Worm (Caenorhabditis elegans): ENCODE data around the gene srx-130.

- TF ChIP-seq unc-130 (GFP tag; optimal IDR thresholded peaks at IDR 0.05): no peak
- no peak for TF ChIP-seq pha-4 (tag; optimal IDR thresholded peaks at IDR 0.05)
- TF ChIP-seq hrde-1 (tag; optimal IDR thresholded peaks at IDR 0.05; ENCODE audit: borderline replicate concordance): no peak
- TF ChIP-seq B0261.1 (tag; optimal IDR thresholded peaks at IDR 0.05): no peak
- no peak for TF ChIP-seq ama-1 (optimal IDR thresholded peaks at IDR 0.05)
- TF ChIP-seq ama-1 (GFP tag; optimal IDR thresholded peaks at IDR 0.05): no peak
- no peak for TF ChIP-seq unc-62 (GFP tag; optimal IDR thresholded peaks at IDR 0.05)
- TF ChIP-seq nfyb-1 (GFP tag; IDR thresholded peaks at IDR 0.05): no peak
- no peak for TF ChIP-seq B0336.3 (GFP tag; IDR thresholded peaks at IDR 0.05)
These were observed 39.3 kb upstream of the srx-130 start, which contains the start of gene swan-2 for ce11 chrV:13803902-13804301.
